Fruit fly (Drosophila melanogaster): ENCODE measurements around the gene CG2003.
A peak's percentile ranks its signal among the peaks of the same experiment; 100 is the strongest.

Gene CG2003

dm6 chr3R:31945684-31946083 is 32.2 kb upstream of the CG2003 start:
- TF ChIP-seq Hr78 (GFP tag; optimal IDR thresholded peaks at IDR 0.05) (no peak), CG32264 (GFP tag; optimal IDR thresholded peaks at IDR 0.05) (no peak), br (GFP tag; optimal IDR thresholded peaks at IDR 0.05) (no peak), h (GFP tag; optimal IDR thresholded peaks at IDR 0.05) (no peak), CG9705 (GFP tag; optimal IDR thresholded peaks at IDR 0.05) (peak; percentile 16), Rel (GFP tag; optimal IDR thresholded peaks at IDR 0.05) (peak; percentile 4), Rel (tag; optimal IDR thresholded peaks at IDR 0.05) (peak; percentile 12), brk (GFP tag; optimal IDR thresholded peaks at IDR 0.05) (no peak), foxo (GFP tag; optimal IDR thresholded peaks at IDR 0.05) (peak in 1 of 2 experiments; percentile 32), usp (GFP tag; optimal IDR thresholded peaks at IDR 0.05) (no peak), Dif (GFP tag; optimal IDR thresholded peaks at IDR 0.05; ENCODE audit: partially characterized antibody) (peak; percentile 8), Vsx2 (GFP tag; optimal IDR thresholded peaks at IDR 0.05; ENCODE audit: partially characterized antibody) (no peak), psq (GFP tag; optimal IDR thresholded peaks at IDR 0.05) (no peak), Sp1 (GFP tag; optimal IDR thresholded peaks at IDR 0.05) (peak; percentile 4), sv (GFP tag; optimal IDR thresholded peaks at IDR 0.05) (no peak), GATAd (GFP tag; optimal IDR thresholded peaks at IDR 0.05) (no peak), jim (GFP tag; optimal IDR thresholded peaks at IDR 0.05) (no peak), OdsH (GFP tag; optimal IDR thresholded peaks at IDR 0.05) (peak; percentile 34), HLH106 (tag; optimal IDR thresholded peaks at IDR 0.05) (peak; percentile 8), Myc (optimal IDR thresholded peaks at IDR 0.05) (peak; percentile 44), dmrt93B (GFP tag; optimal IDR thresholded peaks at IDR 0.05) (no peak)

dm6 chr3R:31949433-31949832 is 28.5 kb upstream of the CG2003 start:
- TF ChIP-seq OdsH (GFP tag; optimal IDR thresholded peaks at IDR 0.05) (peak; percentile 20), br (GFP tag; optimal IDR thresholded peaks at IDR 0.05) (peak; percentile 21), pan (optimal IDR thresholded peaks at IDR 0.05) (no peak), fru (GFP tag; optimal IDR thresholded peaks at IDR 0.05) (peak; percentile 34), foxo (GFP tag; optimal IDR thresholded peaks at IDR 0.05) (peak in 1 of 2 experiments; percentile 42), CG32264 (GFP tag; optimal IDR thresholded peaks at IDR 0.05) (no peak), jim (GFP tag; optimal IDR thresholded peaks at IDR 0.05) (no peak), rgr (GFP tag; optimal IDR thresholded peaks at IDR 0.05) (peak; percentile 27), ey (GFP tag; optimal IDR thresholded peaks at IDR 0.05) (peak; percentile 28), h (GFP tag; optimal IDR thresholded peaks at IDR 0.05) (peak; percentile 45), woc (GFP tag; optimal IDR thresholded peaks at IDR 0.05) (peak; percentile 8), psq (GFP tag; optimal IDR thresholded peaks at IDR 0.05) (peak; percentile 24)

- TF ChIP-seq Dif (GFP tag; optimal IDR thresholded peaks at IDR 0.05; ENCODE audit: partially characterized antibody) (no peak), ey (GFP tag; optimal IDR thresholded peaks at IDR 0.05) (no peak), CG32264 (GFP tag; optimal IDR thresholded peaks at IDR 0.05) (no peak), sage (GFP tag; optimal IDR thresholded peaks at IDR 0.05) (no peak), Sp1 (GFP tag; optimal IDR thresholded peaks at IDR 0.05) (no peak), fru (GFP tag; optimal IDR thresholded peaks at IDR 0.05) (no peak)
Observed at dm6 chr3R:31954463-31954862, 23.5 kb upstream of the CG2003 start.

dm6 chr3R:31956264-31956663 is 21.7 kb upstream of the CG2003 start:
- no peak for TF ChIP-seq usp (GFP tag; optimal IDR thresholded peaks at IDR 0.05)
- no peak for TF ChIP-seq Vsx2 (GFP tag; optimal IDR thresholded peaks at IDR 0.05; ENCODE audit: partially characterized antibody)
- no peak for TF ChIP-seq CG9705 (GFP tag; optimal IDR thresholded peaks at IDR 0.05)
- TF ChIP-seq Dfd (GFP tag; optimal IDR thresholded peaks at IDR 0.05) = no peak
- TF ChIP-seq foxo (GFP tag; optimal IDR thresholded peaks at IDR 0.05) = peak in 1 of 2 experiments; percentile 56
- peak; percentile 69 for TF ChIP-seq ey (GFP tag; optimal IDR thresholded peaks at IDR 0.05)
- no peak for TF ChIP-seq Dif (GFP tag; optimal IDR thresholded peaks at IDR 0.05; ENCODE audit: partially characterized antibody)
- TF ChIP-seq Hr78 (GFP tag; optimal IDR thresholded peaks at IDR 0.05) = no peak
- TF ChIP-seq HLH106 (tag; optimal IDR thresholded peaks at IDR 0.05) = peak; percentile 51
- no peak for TF ChIP-seq brk (GFP tag; optimal IDR thresholded peaks at IDR 0.05)
- TF ChIP-seq h (GFP tag; optimal IDR thresholded peaks at IDR 0.05) = peak; percentile 70
- no peak for TF ChIP-seq lola (GFP tag; optimal IDR thresholded peaks at IDR 0.05)
- TF ChIP-seq sv (GFP tag; optimal IDR thresholded peaks at IDR 0.05) = no peak
- TF ChIP-seq dl (GFP tag; optimal IDR thresholded peaks at IDR 0.05; ENCODE audit: insufficient read depth in 1 of 2, partially characterized antibody in 2 of 2) = no peak
- peak; percentile 70 for TF ChIP-seq OdsH (GFP tag; optimal IDR thresholded peaks at IDR 0.05)
- no peak for TF ChIP-seq CrebA (GFP tag; optimal IDR thresholded peaks at IDR 0.05; ENCODE audit: borderline replicate concordance)
- peak; percentile 56 for TF ChIP-seq Hnf4 (GFP tag; optimal IDR thresholded peaks at IDR 0.05)
- no peak for TF ChIP-seq Mio (GFP tag; optimal IDR thresholded peaks at IDR 0.05)
- TF ChIP-seq dsf (GFP tag; optimal IDR thresholded peaks at IDR 0.05; ENCODE audit: borderline replicate concordance) = no peak
- no peak for TF ChIP-seq pan (optimal IDR thresholded peaks at IDR 0.05)
- TF ChIP-seq Abd-B (GFP tag; optimal IDR thresholded peaks at IDR 0.05) = no peak
- TF ChIP-seq sage (GFP tag; optimal IDR thresholded peaks at IDR 0.05) = no peak
- TF ChIP-seq br (GFP tag; optimal IDR thresholded peaks at IDR 0.05) = peak; percentile 55
- TF ChIP-seq dmrt93B (GFP tag; optimal IDR thresholded peaks at IDR 0.05) = peak; percentile 39
- TF ChIP-seq woc (GFP tag; optimal IDR thresholded peaks at IDR 0.05) = peak; percentile 60
- peak; percentile 71 for TF ChIP-seq fru (GFP tag; optimal IDR thresholded peaks at IDR 0.05)
- no peak for TF ChIP-seq CG32264 (GFP tag; optimal IDR thresholded peaks at IDR 0.05)
- no peak for TF ChIP-seq N (GFP tag; optimal IDR thresholded peaks at IDR 0.05)
- no peak for TF ChIP-seq Rel (GFP tag; optimal IDR thresholded peaks at IDR 0.05)
- no peak for TF ChIP-seq Rel (tag; optimal IDR thresholded peaks at IDR 0.05)
- TF ChIP-seq Hr83 (GFP tag; optimal IDR thresholded peaks at IDR 0.05; ENCODE audit: poor library complexity, severe bottlenecking) = no peak
- TF ChIP-seq Jra (GFP tag; optimal IDR thresholded peaks at IDR 0.05) = no peak
- peak; percentile 57 for TF ChIP-seq Sp1 (GFP tag; optimal IDR thresholded peaks at IDR 0.05)
- TF ChIP-seq psq (GFP tag; optimal IDR thresholded peaks at IDR 0.05) = peak; percentile 72
- no peak for TF ChIP-seq Myc (optimal IDR thresholded peaks at IDR 0.05)
- peak; percentile 71 for TF ChIP-seq rgr (GFP tag; optimal IDR thresholded peaks at IDR 0.05)
- no peak for TF ChIP-seq jim (GFP tag; optimal IDR thresholded peaks at IDR 0.05)
- TF ChIP-seq tai (GFP tag; optimal IDR thresholded peaks at IDR 0.05) = no peak
- TF ChIP-seq GATAd (GFP tag; optimal IDR thresholded peaks at IDR 0.05) = no peak

Measured in whole organism, wandering third instar larva.